Worm (Caenorhabditis elegans) whole organism, young adult: Measurements from ENCODE around the gene B0280.17.

Experiments
- C06A6.2 ChIP-seq: fragments of 200-800 bp; sonication (Bioruptor generic); conservative IDR thresholded peaks from 2 replicates; pipeline ENCODE4 v1.3.6; 2022; ENCODE audit warnings: missing genetic modification characterization, missing compliant biosample characterization
- D2030.7 ChIP-seq: fragments of 200-800 bp; sonication (Bioruptor generic); IDR thresholded peaks from 2 replicates; pipeline ENCODE4 v1.3.6; 2022; ENCODE audit warnings: missing genetic modification reagents, missing genetic modification characterization, missing compliant biosample characterization
- F10E7.11 ChIP-seq: sonication (generic microtip); optimal IDR thresholded peaks from 2 replicates; lab custom pipeline; 2017; ENCODE audit warnings: mild to moderate bottlenecking, missing genetic modification characterization, moderate library complexity, missing compliant biosample characterization
- F23B12.7 ChIP-seq: sonication (generic microtip); optimal IDR thresholded peaks from 2 replicates; lab custom pipeline; 2017; ENCODE audit warnings: missing genetic modification characterization, mild to moderate bottlenecking, missing compliant biosample characterization, antibody characterized with exemption, moderate library complexity; ENCODE audit not compliant: insufficient read depth
- F33H1.4 ChIP-seq: fragments of 200-800 bp; sonication (Bioruptor generic); IDR thresholded peaks from 2 replicates; pipeline ENCODE4 v1.3.6; 2022; ENCODE audit warnings: missing genetic modification reagents, missing genetic modification characterization, missing compliant biosample characterization
- K11D2.4 ChIP-seq: fragments of 200-800 bp; sonication (Bioruptor generic); IDR thresholded peaks from 2 replicates; pipeline ENCODE4 v1.3.6; 2022; ENCODE audit warnings: missing genetic modification reagents, missing genetic modification characterization, missing compliant biosample characterization
- ZK185.1 ChIP-seq: sonication (generic microtip); optimal IDR thresholded peaks from 2 replicates; lab custom pipeline; 2016; ENCODE audit warnings: mild to moderate bottlenecking, missing genetic modification characterization, missing compliant biosample characterization; ENCODE audit not compliant: poor library complexity, severe bottlenecking
- aptf-2 ChIP-seq: fragments of 200-800 bp; sonication (Bioruptor generic); conservative IDR thresholded peaks from 2 replicates; pipeline ENCODE4 v1.3.6; 2022; ENCODE audit warnings: missing genetic modification reagents, missing genetic modification characterization, missing compliant biosample characterization
- aptf-3 ChIP-seq: fragments of 200-800 bp; sonication (Bioruptor generic); IDR thresholded peaks from 2 replicates; pipeline ENCODE4 v1.3.6; 2022; ENCODE audit warnings: missing genetic modification characterization, missing compliant biosample characterization
- attf-3 ChIP-seq: fragments of 200-800 bp; sonication (Bioruptor generic); conservative IDR thresholded peaks from 2 replicates; pipeline ENCODE4 v1.3.6; 2022; ENCODE audit warnings: missing genetic modification reagents, missing genetic modification characterization, missing compliant biosample characterization
- attf-5 ChIP-seq: fragments of 200-800 bp; sonication (Bioruptor generic); optimal IDR thresholded peaks from 2 replicates; lab custom pipeline; 2018; ENCODE audit warnings: mild to moderate bottlenecking, missing genetic modification characterization, missing compliant biosample characterization
- bed-2 ChIP-seq: fragments of 200-800 bp; sonication (Bioruptor generic); IDR thresholded peaks from 2 replicates; pipeline ENCODE4 v1.3.6; 2022; ENCODE audit warnings: missing genetic modification reagents, missing genetic modification characterization, missing compliant biosample characterization
- cebp-2 ChIP-seq: fragments of 200-800 bp; sonication (Bioruptor generic); IDR thresholded peaks from 2 replicates; pipeline ENCODE4 v1.3.6; 2022; ENCODE audit warnings: missing genetic modification characterization, missing compliant biosample characterization
- ceh-100 ChIP-seq: fragments of 200-800 bp; sonication (Bioruptor generic); IDR thresholded peaks from 2 replicates; pipeline ENCODE4 v1.3.6; 2022; ENCODE audit warnings: missing genetic modification reagents, missing genetic modification characterization, missing compliant biosample characterization
- ceh-58 ChIP-seq: fragments of 200-800 bp; sonication (Bioruptor generic); IDR thresholded peaks from 2 replicates; pipeline ENCODE4 v1.3.6; 2022; ENCODE audit warnings: missing genetic modification characterization, missing compliant biosample characterization
- ceh-79 ChIP-seq: sonication (generic microtip); optimal IDR thresholded peaks from 2 replicates; lab custom pipeline; 2017; ENCODE audit warnings: mild to moderate bottlenecking, missing genetic modification characterization, missing compliant biosample characterization
- ceh-91 ChIP-seq: fragments of 200-800 bp; sonication (Bioruptor generic); IDR thresholded peaks from 2 replicates; pipeline ENCODE4 v1.3.6; 2022; ENCODE audit warnings: missing genetic modification reagents, missing genetic modification characterization, missing compliant biosample characterization
- egrh-3 ChIP-seq: fragments of 200-800 bp; sonication (Bioruptor generic); IDR thresholded peaks from 2 replicates; pipeline ENCODE4 v1.3.6; 2022; ENCODE audit warnings: missing genetic modification reagents, missing genetic modification characterization, missing compliant biosample characterization
- gei-17 ChIP-seq: fragments of 200-800 bp; sonication (Bioruptor generic); optimal IDR thresholded peaks from 2 replicates; lab custom pipeline; 2018; ENCODE audit warnings: mild to moderate bottlenecking, missing genetic modification characterization, missing compliant biosample characterization
- him-1 ChIP-seq: sonication (generic microtip); optimal IDR thresholded peaks from 2 replicates; lab custom pipeline; 2016; ENCODE audit warnings: missing genotype, missing genetic modification reagents, missing genetic modification characterization, missing compliant biosample characterization
- hlh-26 ChIP-seq: fragments of 200-800 bp; sonication (Bioruptor generic); conservative IDR thresholded peaks from 2 replicates; pipeline ENCODE4 v1.3.6; 2022; ENCODE audit warnings: missing genetic modification reagents, missing genetic modification characterization, missing compliant biosample characterization
- hmg-1.2 ChIP-seq: fragments of 200-800 bp; sonication (Bioruptor generic); IDR thresholded peaks from 2 replicates; pipeline ENCODE4 v1.3.6; 2022; ENCODE audit warnings: missing genetic modification reagents, missing genetic modification characterization, missing compliant biosample characterization
- hsf-1 ChIP-seq: fragments of 200-800 bp; sonication (Bioruptor generic); IDR thresholded peaks from 2 replicates; pipeline ENCODE4 v1.3.6; 2022; ENCODE audit warnings: missing genetic modification reagents, missing genetic modification characterization, missing compliant biosample characterization
- let-526 ChIP-seq: fragments of 200-800 bp; sonication (Bioruptor generic); IDR thresholded peaks from 2 replicates; pipeline ENCODE4 v1.3.6; 2022; ENCODE audit warnings: missing genetic modification reagents, missing genetic modification characterization, missing compliant biosample characterization
- let-607 ChIP-seq, 2 experiments: fragments of 200-800 bp in 1 of 2; sonication (Bioruptor generic) in 1 of 2; sonication (generic microtip) in 1 of 2; optimal IDR thresholded peaks; 2 replicates each; lab custom pipeline; 2016 to 2018; ENCODE audit warnings: mild to moderate bottlenecking in 2 of 2, missing compliant biosample characterization in 2 of 2, missing genetic modification characterization in 2 of 2, moderate library complexity in 2 of 2, missing genotype in 1 of 2
- lin-35 ChIP-seq, 3 experiments: fragments of 150-350 bp in 2 of 3; sonication (generic microtip) in 1 of 3; optimal IDR thresholded peaks; 2 replicates each; lab custom pipeline; 2014 to 2018; ENCODE audit warnings: missing biosample characterization in 3 of 3, missing genetic modification characterization in 3 of 3, missing genetic modification reagents in 3 of 3
- lir-1 ChIP-seq: fragments of 200-800 bp; sonication (Bioruptor generic); conservative IDR thresholded peaks from 2 replicates; pipeline ENCODE4 v1.3.6; 2022; ENCODE audit warnings: missing genetic modification reagents, missing genetic modification characterization, missing compliant biosample characterization
- lsl-1 ChIP-seq: fragments of 200-800 bp; sonication (Bioruptor generic); optimal IDR thresholded peaks from 2 replicates; lab custom pipeline; 2018; ENCODE audit warnings: mild to moderate bottlenecking, missing genetic modification characterization, moderate library complexity, missing compliant biosample characterization
- madf-10 ChIP-seq: sonication (generic microtip); optimal IDR thresholded peaks from 2 replicates; lab custom pipeline; 2016; ENCODE audit warnings: mild to moderate bottlenecking, missing genetic modification characterization, missing compliant biosample characterization
- nfya-2 ChIP-seq: fragments of 200-800 bp; sonication (Bioruptor generic); IDR thresholded peaks from 2 replicates; pipeline ENCODE4 v1.3.6; 2022; ENCODE audit warnings: missing genetic modification reagents, missing genetic modification characterization, missing compliant biosample characterization
- nhr-80 ChIP-seq: sonication (generic microtip); optimal IDR thresholded peaks from 2 replicates; lab custom pipeline; 2016; ENCODE audit warnings: missing genetic modification characterization, missing compliant biosample characterization
- pha-4 ChIP-seq: fragments of 150-350 bp; sonication (generic microtip); optimal IDR thresholded peaks from 2 replicates; lab custom pipeline; 2014; ENCODE audit warnings: missing biosample characterization, missing genetic modification reagents, missing genetic modification characterization
- rec-8 ChIP-seq, 2 experiments: sonication (generic microtip); optimal IDR thresholded peaks; 2 replicates each; lab custom pipeline; 2016; ENCODE audit warnings: mild to moderate bottlenecking in 2 of 2, missing genetic modification characterization in 2 of 2, missing genetic modification reagents in 2 of 2, missing genotype in 2 of 2, missing biosample characterization in 1 of 2, missing compliant biosample characterization in 1 of 2, moderate library complexity in 1 of 2
- rpc-1 ChIP-seq, 2 experiments: fragments of 150-350 bp in 1 of 2; sonication (generic microtip) in 1 of 2; optimal IDR thresholded peaks; 2 replicates each; lab custom pipeline; 2014 to 2018; ENCODE audit warnings: missing biosample characterization in 1 of 2, missing genetic modification characterization in 1 of 2, missing genetic modification reagents in 1 of 2, missing genotype in 1 of 2
- snpc-1.1 ChIP-seq: sonication (generic microtip); optimal IDR thresholded peaks from 2 replicates; lab custom pipeline; 2017; ENCODE audit warnings: missing genetic modification characterization, mild to moderate bottlenecking, missing compliant biosample characterization, antibody characterized with exemption, moderate library complexity, missing genotype, missing genetic modification reagents; ENCODE audit not compliant: insufficient read depth
- snpc-1.3 ChIP-seq: sonication (generic microtip); optimal IDR thresholded peaks from 2 replicates; lab custom pipeline; 2017; ENCODE audit warnings: missing genetic modification characterization, mild to moderate bottlenecking, missing compliant biosample characterization, antibody characterized with exemption, moderate library complexity, missing genotype, missing genetic modification reagents; ENCODE audit not compliant: insufficient read depth
- snpc-3.4 ChIP-seq: sonication (generic microtip); optimal IDR thresholded peaks from 2 replicates; lab custom pipeline; 2017; ENCODE audit warnings: missing genetic modification characterization, mild to moderate bottlenecking, missing compliant biosample characterization, antibody characterized with exemption, moderate library complexity, missing genotype, missing genetic modification reagents
- snpc-4 ChIP-seq, 5 experiments: fragments of 150-350 bp in 1 of 5; sonication (generic microtip) in 4 of 5; optimal IDR thresholded peaks; 2 replicates each; lab custom pipeline; 2014 to 2018; ENCODE audit warnings: missing genetic modification characterization in 5 of 5, missing biosample characterization in 3 of 5, antibody characterized with exemption in 2 of 5, mild to moderate bottlenecking in 2 of 5, missing compliant biosample characterization in 2 of 5, missing genotype in 2 of 5, moderate library complexity in 2 of 5, missing genetic modification reagents in 1 of 5
- sptf-2 ChIP-seq: fragments of 200-800 bp; sonication (Bioruptor generic); optimal IDR thresholded peaks from 2 replicates; lab custom pipeline; 2018; ENCODE audit warnings: mild to moderate bottlenecking, missing genetic modification characterization, missing compliant biosample characterization
- tlf-1 ChIP-seq: fragments of 200-800 bp; sonication (Bioruptor generic); optimal IDR thresholded peaks from 2 replicates; lab custom pipeline; 2018; ENCODE audit warnings: mild to moderate bottlenecking, missing genetic modification characterization, missing compliant biosample characterization
- unc-130 ChIP-seq: sonication (generic microtip); optimal IDR thresholded peaks from 2 replicates; lab custom pipeline; 2016; ENCODE audit warnings: missing genetic modification reagents, missing genetic modification characterization, missing compliant biosample characterization
- ztf-26 ChIP-seq: sonication (generic microtip); optimal IDR thresholded peaks from 2 replicates; lab custom pipeline; 2017; ENCODE audit warnings: missing genetic modification characterization, missing compliant biosample characterization

Gene B0280.17

DNA sequence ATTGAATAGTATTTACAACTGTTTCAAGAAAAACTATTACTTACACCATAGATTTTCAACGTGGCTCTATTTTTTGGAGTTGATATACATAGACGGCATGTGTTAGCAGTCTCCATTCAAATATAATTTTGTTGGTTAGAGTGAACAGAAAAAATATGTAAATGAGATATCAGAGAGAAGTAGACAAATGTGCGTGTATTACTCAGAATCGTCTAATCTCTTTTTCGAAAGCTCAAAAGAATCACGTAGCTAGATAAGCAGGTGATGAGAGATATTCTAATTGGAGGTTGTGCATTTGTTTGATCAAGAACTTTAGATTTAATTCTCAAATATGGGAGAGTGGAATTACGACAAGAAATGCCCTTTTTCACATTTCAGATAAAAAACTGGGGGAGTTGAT, 45.4 kb downstream of the B0280.17 start, which contains the start of gene ZK418.10:
Gene ZK418.10, minus strand, starts transcription at position 148 of the 400 bp plus-strand sequence.
- no peak for TF ChIP-seq rpc-1 (optimal IDR thresholded peaks at IDR 0.05; lab: Kevin White, UChicago)
- TF ChIP-seq rpc-1 (tag; optimal IDR thresholded peaks at IDR 0.05; lab: Kevin White, UChicago), result no peak
- TF ChIP-seq pha-4 (tag; lab: Kevin White, UChicago), result no peak

DNA sequence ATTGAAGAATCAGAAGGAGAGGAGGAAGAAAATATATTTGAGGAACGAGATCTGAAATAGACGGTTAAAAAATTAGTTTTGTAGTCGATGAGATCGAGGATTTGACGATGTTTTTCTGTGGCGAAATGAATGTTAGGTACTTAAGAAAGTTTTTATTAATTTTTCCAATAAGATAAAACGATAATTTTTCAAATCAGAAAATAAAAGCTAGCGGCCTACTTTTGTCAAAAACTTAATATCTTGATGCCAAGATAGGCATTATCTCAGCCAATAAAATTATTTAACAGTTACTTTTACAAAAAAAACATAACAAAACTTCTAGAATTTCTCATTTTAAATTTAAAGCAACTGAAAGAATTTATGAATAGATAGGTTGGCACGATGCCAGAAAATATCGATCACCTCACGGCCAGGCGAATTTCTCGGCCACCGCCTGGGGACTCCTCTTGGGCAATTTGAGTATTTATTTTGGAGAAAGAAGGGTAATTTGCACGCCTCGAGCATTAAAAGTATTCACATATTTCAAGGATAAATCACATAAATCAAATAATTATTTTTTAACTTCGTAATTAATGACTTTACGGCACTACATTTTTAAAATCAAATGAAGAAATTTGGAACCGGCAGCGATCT, 48.1 kb downstream of the B0280.17 start, which contains the start of gene fubl-2:
Gene fubl-2, minus strand, starts transcription at position 51 of the 633 bp plus-strand sequence.
- TF ChIP-seq D2030.7 (GFP tag; lab: Robert Waterston, UW) (peak; percentile 59; the same call in 1 of the 2 replicates), tlf-1 (GFP tag; lab: Kevin White, UChicago) (no peak), ceh-91 (peak; percentile 26; the same call in 1 of the 2 replicates), aptf-2 (GFP tag; lab: Robert Waterston, UW) (0 out of 2 replicates have a peak, but pooled peaks have one; percentile 63), F33H1.4 (GFP tag; lab: Robert Waterston, UW) (peak; percentile 60), attf-5 (GFP tag; lab: Kevin White, UChicago) (peak; percentile 4), snpc-4 (GFP tag; optimal IDR thresholded peaks at IDR 0.05; lab: Kevin White, UChicago) (no peak), snpc-4 (tag; optimal IDR thresholded peaks at IDR 0.05; lab: Kevin White, UChicago) (peak in 1 of 4 experiments; percentile 25), snpc-3.4 (tag; lab: Kevin White, UChicago) (peak; percentile 45), ceh-100 (GFP tag; lab: Robert Waterston, UW) (0 out of 2 replicates have a peak, but pooled peaks have one; percentile 31), let-607 (tag; optimal IDR thresholded peaks at IDR 0.05; lab: Kevin White, UChicago) (peak in 1 of 2 experiments; percentile 14), attf-3 (GFP tag; lab: Robert Waterston, UW) (0 out of 2 replicates have a peak, but pooled peaks have one; percentile 38), snpc-1.1 (tag; lab: Kevin White, UChicago) (peak; percentile 28), unc-130 (GFP tag; lab: Kevin White, UChicago) (peak; percentile 49), F23B12.7 (tag; lab: Kevin White, UChicago) (peak; percentile 27), aptf-3 (GFP tag; lab: Robert Waterston, UW) (no peak), lir-1 (GFP tag; lab: Robert Waterston, UW) (no peak), madf-10 (tag; lab: Kevin White, UChicago) (peak; percentile 29), rec-8 (tag; optimal IDR thresholded peaks at IDR 0.05; lab: Kevin White, UChicago) (peak in 1 of 2 experiments; percentile 26), him-1 (tag; lab: Kevin White, UChicago) (peak; percentile 5), lsl-1 (GFP tag; lab: Kevin White, UChicago) (peak; percentile 39), egrh-3 (GFP tag; lab: Robert Waterston, UW) (no peak), let-526 (GFP tag; lab: Robert Waterston, UW) (no peak), gei-17 (GFP tag; lab: Kevin White, UChicago) (no peak), ZK185.1 (peak; percentile 62), cebp-2 (GFP tag; lab: Robert Waterston, UW) (no peak)

DNA sequence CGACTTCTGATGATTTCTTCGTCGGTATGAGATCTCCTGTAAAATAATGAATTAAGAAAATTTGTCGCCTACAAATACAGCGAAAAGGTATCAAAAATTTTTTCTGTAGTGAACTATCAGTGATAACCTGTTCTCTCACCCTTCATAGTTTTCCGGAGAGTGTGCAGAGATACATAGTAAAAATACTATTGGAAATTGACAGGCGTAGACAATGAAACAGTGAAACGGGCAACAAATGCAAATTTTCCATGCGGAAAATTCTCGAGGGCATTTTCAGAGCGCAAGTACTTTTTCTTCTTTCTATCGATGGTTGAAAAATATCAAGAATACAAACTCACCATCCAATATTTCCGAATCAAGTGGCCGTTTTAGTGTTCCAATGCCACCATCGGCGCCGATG, 48.7 kb downstream of the B0280.17 start:
- no peak for TF ChIP-seq hsf-1
- TF ChIP-seq pha-4 (tag; lab: Kevin White, UChicago), result no peak
- no peak for TF ChIP-seq ztf-26 (tag; lab: Kevin White, UChicago)
- TF ChIP-seq sptf-2 (GFP tag; lab: Kevin White, UChicago), result no peak
- TF ChIP-seq C06A6.2 (GFP tag; lab: Robert Waterston, UW), result no peak
- no peak for TF ChIP-seq F10E7.11 (tag; lab: Kevin White, UChicago)
- TF ChIP-seq nfya-2 (GFP tag; lab: Robert Waterston, UW), result no peak
- TF ChIP-seq hlh-26, result no peak
- TF ChIP-seq hmg-1.2 (GFP tag; lab: Robert Waterston, UW), result peak; percentile 68; the same call in 1 of the 2 replicates
- TF ChIP-seq ceh-58 (GFP tag; lab: Robert Waterston, UW), result no peak
- peak; percentile 26 for TF ChIP-seq nhr-80 (tag; lab: Kevin White, UChicago)
- TF ChIP-seq snpc-1.3 (tag; lab: Kevin White, UChicago), result no peak
- no peak for TF ChIP-seq lin-35 (GFP tag; optimal IDR thresholded peaks at IDR 0.05; lab: Kevin White, UChicago)
- TF ChIP-seq ceh-79 (tag; lab: Kevin White, UChicago), result no peak
- no peak for TF ChIP-seq bed-2 (GFP tag; lab: Robert Waterston, UW)
- TF ChIP-seq K11D2.4 (GFP tag; lab: Robert Waterston, UW), result no peak
- TF ChIP-seq snpc-1.1 (tag; lab: Kevin White, UChicago), result no peak
